Worm (Caenorhabditis elegans): Measurements from ENCODE around the gene Y51A2A.5.

- TF ChIP-seq dao-5 (tag; optimal IDR thresholded peaks at IDR 0.05) (no peak), W03F9.2 (tag; optimal IDR thresholded peaks at IDR 0.05) (no peak), him-1 (tag; optimal IDR thresholded peaks at IDR 0.05) (no peak)
These were observed 28.7 kb upstream of the Y51A2A.5 start, which contains the start of gene skr-6 for ce11 chrV:18269885-18270284.

Measured in whole organism, L4/young adult.